Worm (Caenorhabditis elegans): ENCODE measurements around the gene far-7.

far-7 gene

DNA sequence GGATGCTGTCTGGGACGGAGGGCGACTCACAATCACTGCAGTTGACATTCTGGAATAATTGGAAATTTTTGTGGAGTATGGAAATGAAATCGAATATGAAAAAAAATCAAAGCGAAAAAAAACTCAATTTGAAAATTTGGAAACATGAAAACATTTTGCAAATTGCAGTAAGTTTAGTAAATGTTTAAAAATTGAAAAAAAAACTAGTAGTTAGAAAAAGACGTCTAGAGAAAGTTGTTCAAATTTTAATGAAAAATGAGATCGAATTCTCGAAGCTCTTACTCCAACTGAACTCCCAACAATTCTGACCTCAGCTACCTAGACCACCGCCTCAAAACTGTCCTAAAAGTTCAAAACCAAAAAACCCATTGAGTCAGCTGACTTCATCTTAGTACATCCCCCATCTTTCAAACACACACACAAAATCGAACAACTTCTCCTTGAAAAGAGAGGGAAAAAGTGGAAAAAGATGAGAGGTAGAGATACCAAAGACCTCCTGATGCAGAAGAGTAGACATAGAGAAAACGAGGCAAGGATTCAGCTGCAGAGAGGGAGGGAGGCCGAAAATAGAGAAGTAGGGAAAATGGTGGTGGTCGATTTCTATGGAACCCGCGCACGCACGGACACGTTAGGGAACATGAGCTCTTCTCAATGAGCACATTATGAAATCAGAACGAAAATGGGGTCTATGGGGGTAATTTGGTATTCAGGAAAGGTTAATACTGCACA, 3.6 kb downstream of the far-7 start, which contains the start of gene K01A2.10:
K01A2.10 (minus strand) TSS at position 51 of the 729 bp plus-strand sequence.
- no peak for TF ChIP-seq med-1 (GFP tag; optimal IDR thresholded peaks at IDR 0.05; ENCODE audit: insufficient read depth)
- TF ChIP-seq ref-1 (GFP tag; conservative IDR thresholded peaks at IDR 0.05), result no peak
- no peak for TF ChIP-seq ztf-29 (GFP tag; IDR thresholded peaks at IDR 0.05)
- no peak for TF ChIP-seq T22C8.4 (GFP tag; IDR thresholded peaks at IDR 0.05)
- TF ChIP-seq tab-1 (GFP tag; IDR thresholded peaks at IDR 0.05), result no peak
- TF ChIP-seq flt-1 (GFP tag; IDR thresholded peaks at IDR 0.05), result no peak
- no peak for TF ChIP-seq cog-1 (tag; optimal IDR thresholded peaks at IDR 0.05)
- no peak for TF ChIP-seq ztf-23 (GFP tag; IDR thresholded peaks at IDR 0.05)
- no peak for TF ChIP-seq klf-2 (GFP tag; conservative IDR thresholded peaks at IDR 0.05)

DNA sequence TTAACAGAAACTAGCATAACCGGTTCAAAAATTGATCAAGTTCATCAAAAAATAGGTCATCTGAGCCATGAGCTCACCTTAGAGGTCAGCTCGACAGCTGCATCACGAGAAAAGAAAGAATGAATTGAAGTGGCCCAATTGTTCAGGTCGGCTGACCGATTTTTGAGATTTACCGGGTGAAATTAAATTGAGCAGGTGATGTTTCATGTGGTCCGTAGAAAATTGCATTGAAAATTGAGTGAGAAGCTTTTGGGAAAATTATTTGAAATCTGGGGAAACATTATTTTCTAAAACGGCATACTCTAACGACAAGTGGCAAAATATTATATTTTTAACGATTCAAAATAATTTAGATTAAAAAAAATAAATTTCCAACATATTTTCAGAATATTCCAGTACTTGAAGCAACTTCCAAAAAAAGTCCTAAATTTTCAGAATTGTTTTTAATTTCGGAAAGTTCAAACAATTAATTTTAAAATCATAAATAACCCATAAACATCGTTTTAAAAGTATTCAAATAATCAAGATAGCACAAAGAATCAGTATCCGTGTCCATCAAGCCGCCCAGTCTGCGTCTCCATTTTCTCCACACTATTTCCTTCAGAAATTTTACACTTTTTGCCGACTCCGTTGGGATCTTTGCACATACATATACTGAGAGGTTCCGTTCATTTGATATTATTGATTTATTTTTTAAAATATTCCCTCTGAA, 6.2 kb downstream of the far-7 start, which contains the start of gene sgcb-1:
sgcb-1 (plus strand) TSS at position 662 of the 712 bp plus-strand sequence.
- TF ChIP-seq ztf-29 (GFP tag; IDR thresholded peaks at IDR 0.05) (no peak), T22C8.4 (GFP tag; IDR thresholded peaks at IDR 0.05) (no peak), ref-1 (GFP tag; conservative IDR thresholded peaks at IDR 0.05) (no peak), cog-1 (tag; optimal IDR thresholded peaks at IDR 0.05) (no peak), med-1 (GFP tag; optimal IDR thresholded peaks at IDR 0.05; ENCODE audit: insufficient read depth) (no peak), ztf-23 (GFP tag; IDR thresholded peaks at IDR 0.05) (no peak), tab-1 (GFP tag; IDR thresholded peaks at IDR 0.05) (no peak), flt-1 (GFP tag; IDR thresholded peaks at IDR 0.05) (no peak), klf-2 (GFP tag; conservative IDR thresholded peaks at IDR 0.05) (no peak)

DNA sequence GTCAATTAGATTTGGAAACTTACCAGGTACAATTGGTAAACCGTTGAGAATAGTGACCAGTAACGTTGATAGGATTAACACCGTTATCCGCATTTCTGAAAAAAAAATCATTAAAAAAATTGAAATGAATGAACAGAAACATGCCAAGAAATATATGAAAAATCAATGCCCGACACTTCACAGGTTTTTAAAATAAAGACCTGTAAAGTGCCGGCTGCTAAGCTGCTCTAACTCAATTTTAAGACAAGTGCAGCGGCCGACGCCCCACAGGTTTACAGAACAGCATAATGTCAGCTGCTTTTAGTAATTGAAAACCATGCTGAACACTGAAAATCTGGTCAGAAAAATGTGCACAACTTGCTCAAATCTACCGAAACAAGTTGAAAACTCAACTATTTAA, 12.8 kb downstream of the far-7 start, which contains the start of gene cbn-1:
cbn-1 (minus strand) TSS at position 101 of the 400 bp plus-strand sequence.
- TF ChIP-seq med-1 (GFP tag; optimal IDR thresholded peaks at IDR 0.05; ENCODE audit: insufficient read depth) (no peak), tab-1 (GFP tag; IDR thresholded peaks at IDR 0.05) (no peak), klf-2 (GFP tag; conservative IDR thresholded peaks at IDR 0.05) (no peak), T22C8.4 (GFP tag; IDR thresholded peaks at IDR 0.05) (no peak), flt-1 (GFP tag; IDR thresholded peaks at IDR 0.05) (no peak), cog-1 (tag; optimal IDR thresholded peaks at IDR 0.05) (no peak), ztf-29 (GFP tag; IDR thresholded peaks at IDR 0.05) (no peak)

DNA sequence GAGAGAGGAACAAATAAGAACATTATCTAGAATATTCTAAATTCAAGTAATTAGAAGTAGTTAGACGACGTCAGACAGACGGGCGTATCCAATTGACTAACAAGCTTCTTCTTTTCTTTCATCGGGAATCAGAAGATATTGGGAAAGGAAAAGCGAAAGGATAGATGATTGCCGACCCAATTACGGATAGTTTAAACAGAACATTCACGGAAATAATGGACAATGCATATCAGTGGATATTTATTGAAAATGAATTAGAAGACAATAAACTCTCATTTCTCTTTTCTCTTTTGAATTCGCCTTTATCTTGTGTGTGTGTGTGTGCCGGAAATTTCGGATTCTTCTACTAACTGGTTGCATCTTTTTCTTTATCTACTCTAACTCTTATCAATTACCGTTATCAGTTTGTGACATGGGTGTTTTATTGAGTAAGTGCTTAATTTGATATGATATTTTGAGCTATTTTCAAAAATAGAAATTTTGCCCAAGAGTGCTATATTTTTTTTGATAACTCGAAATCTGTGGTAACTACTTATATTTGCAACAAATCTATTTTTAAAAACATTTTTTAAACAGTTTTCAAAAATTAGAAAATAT, 14.4 kb downstream of the far-7 start:
- TF ChIP-seq ztf-23 (GFP tag; IDR thresholded peaks at IDR 0.05) (no peak), klf-2 (GFP tag; conservative IDR thresholded peaks at IDR 0.05) (no peak)

DNA sequence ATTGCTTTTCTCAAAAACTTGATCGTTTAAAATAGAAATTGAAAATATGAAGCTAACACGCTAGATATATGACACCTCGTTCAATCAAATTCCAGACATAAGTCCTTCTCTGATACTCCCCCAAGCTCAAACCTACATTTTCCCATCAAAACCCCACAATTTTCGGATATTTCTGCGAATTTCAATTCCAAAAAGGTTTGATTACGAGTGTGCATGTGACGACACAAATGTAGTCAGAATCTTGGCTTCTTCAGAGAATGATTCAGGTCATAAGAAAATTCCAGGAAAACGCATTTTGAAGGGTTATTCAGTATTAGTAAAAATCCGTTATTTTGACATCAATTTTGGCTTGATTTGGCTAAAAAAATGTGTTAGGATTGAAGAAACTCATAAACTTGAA, 15.2 kb downstream of the far-7 start:
- no peak for TF ChIP-seq T22C8.4 (GFP tag; IDR thresholded peaks at IDR 0.05)
- no peak for TF ChIP-seq klf-2 (GFP tag; conservative IDR thresholded peaks at IDR 0.05)
- no peak for TF ChIP-seq flt-1 (GFP tag; IDR thresholded peaks at IDR 0.05)

DNA sequence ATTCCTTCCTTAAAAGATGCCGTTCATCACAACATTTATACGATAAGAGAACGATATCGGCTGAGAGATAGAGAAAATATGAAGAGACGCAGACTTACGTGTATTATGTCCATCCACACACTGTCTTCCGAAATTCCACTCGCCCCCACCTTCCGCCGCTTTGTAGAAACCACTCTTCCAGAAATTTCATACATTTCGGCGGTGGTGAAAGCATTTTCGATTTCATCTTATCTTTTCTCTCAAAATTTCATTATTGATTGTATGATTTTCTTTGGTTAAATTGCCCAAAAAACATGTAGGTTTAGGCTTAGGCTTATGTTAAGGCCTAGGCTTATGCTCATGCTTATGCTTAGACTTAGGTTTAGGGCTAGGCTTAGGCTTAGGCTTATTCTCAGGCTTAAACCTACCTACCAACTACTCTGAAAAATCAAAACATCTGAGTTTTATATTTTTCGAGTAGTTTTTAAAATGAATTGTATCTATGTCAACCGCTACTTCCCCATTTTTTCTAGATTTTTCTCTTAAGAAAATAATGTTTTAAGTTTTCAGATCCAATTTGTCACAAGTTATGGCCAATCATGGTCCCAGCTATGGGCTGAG, 17.7 kb downstream of the far-7 start, which contains the start of gene cpn-2:
cpn-2 (plus strand) TSS at position 550 of the 600 bp plus-strand sequence.
- TF ChIP-seq ztf-23 (GFP tag; IDR thresholded peaks at IDR 0.05), result no peak
- no peak for TF ChIP-seq ref-1 (GFP tag; conservative IDR thresholded peaks at IDR 0.05)
- TF ChIP-seq flt-1 (GFP tag; IDR thresholded peaks at IDR 0.05), result no peak
- TF ChIP-seq cog-1 (tag; optimal IDR thresholded peaks at IDR 0.05), result no peak
- TF ChIP-seq T22C8.4 (GFP tag; IDR thresholded peaks at IDR 0.05), result no peak
- no peak for TF ChIP-seq med-1 (GFP tag; optimal IDR thresholded peaks at IDR 0.05; ENCODE audit: insufficient read depth)
- TF ChIP-seq ztf-29 (GFP tag; IDR thresholded peaks at IDR 0.05), result no peak
- TF ChIP-seq tab-1 (GFP tag; IDR thresholded peaks at IDR 0.05), result no peak
- TF ChIP-seq klf-2 (GFP tag; conservative IDR thresholded peaks at IDR 0.05), result no peak

DNA sequence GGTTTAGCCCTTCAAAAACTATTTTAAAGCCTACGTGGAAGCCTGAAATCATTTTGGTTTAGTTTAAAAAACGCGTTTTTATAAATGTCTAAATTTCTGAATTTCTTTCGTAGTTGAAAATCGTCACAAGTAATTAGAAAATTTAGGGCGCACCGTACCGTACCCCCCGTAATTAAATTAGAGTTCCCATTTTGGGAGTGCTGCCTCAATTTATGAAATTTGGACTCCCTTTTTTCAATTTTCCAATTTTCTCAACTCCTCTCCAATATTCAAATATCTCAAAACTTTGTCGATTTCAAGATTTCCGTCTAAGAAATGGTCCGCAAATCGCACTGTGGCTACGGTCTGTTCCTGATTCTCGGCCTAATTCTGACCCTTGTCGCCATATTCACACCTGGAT, 20.6 kb downstream of the far-7 start, which contains the start of gene clc-31:
clc-31 (plus strand) TSS at position 301 of the 400 bp plus-strand sequence.
- TF ChIP-seq ztf-23 (GFP tag; IDR thresholded peaks at IDR 0.05), result no peak
- TF ChIP-seq T22C8.4 (GFP tag; IDR thresholded peaks at IDR 0.05), result no peak
- no peak for TF ChIP-seq flt-1 (GFP tag; IDR thresholded peaks at IDR 0.05)
- TF ChIP-seq ztf-29 (GFP tag; IDR thresholded peaks at IDR 0.05), result no peak
- no peak for TF ChIP-seq tab-1 (GFP tag; IDR thresholded peaks at IDR 0.05)
- TF ChIP-seq ref-1 (GFP tag; conservative IDR thresholded peaks at IDR 0.05), result no peak
- no peak for TF ChIP-seq med-1 (GFP tag; optimal IDR thresholded peaks at IDR 0.05; ENCODE audit: insufficient read depth)

DNA sequence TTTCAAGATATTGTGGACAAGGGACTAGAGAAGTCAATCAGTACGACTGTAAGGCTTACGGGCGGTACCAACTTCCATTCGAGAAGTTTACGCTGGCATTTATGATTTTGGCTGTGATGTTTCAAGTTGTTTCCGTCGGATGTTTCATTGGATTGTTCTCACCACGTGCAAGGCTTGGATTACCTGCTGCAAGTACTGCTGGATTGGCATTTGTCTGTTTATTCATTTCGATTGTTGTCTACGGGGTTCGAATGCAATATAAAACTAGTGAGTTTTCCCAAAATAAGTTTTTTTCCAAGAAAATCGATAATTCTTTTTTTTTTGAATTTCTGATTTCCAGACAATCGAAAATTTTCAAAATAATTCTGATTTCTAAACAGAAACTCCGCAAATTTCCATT, 21.1 kb downstream of the far-7 start:
- TF ChIP-seq cog-1 (tag; optimal IDR thresholded peaks at IDR 0.05) (no peak), ztf-29 (GFP tag; IDR thresholded peaks at IDR 0.05) (no peak), T22C8.4 (GFP tag; IDR thresholded peaks at IDR 0.05) (no peak), klf-2 (GFP tag; conservative IDR thresholded peaks at IDR 0.05) (no peak), tab-1 (GFP tag; IDR thresholded peaks at IDR 0.05) (no peak), flt-1 (GFP tag; IDR thresholded peaks at IDR 0.05) (no peak), med-1 (GFP tag; optimal IDR thresholded peaks at IDR 0.05; ENCODE audit: insufficient read depth) (no peak), ztf-23 (GFP tag; IDR thresholded peaks at IDR 0.05) (no peak), ref-1 (GFP tag; conservative IDR thresholded peaks at IDR 0.05) (no peak)

DNA sequence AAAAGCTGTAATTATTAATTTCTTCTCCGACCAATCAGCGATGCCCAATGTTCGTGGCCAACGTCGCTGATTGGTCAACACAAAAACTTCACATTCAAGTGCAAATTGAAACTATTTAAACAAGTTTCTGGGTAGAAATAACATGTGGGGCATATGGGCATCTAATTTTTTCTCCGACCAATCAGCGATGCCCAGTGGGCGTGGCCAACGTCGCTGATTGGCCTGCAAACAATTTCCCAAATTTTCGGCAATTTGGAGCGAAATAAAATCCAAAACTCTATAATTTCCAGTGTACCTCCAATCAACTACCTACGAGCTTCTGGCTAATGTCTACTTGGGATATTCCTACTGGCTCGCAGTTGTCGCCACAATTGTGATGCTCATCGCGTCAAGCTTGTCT, 21.7 kb downstream of the far-7 start:
- TF ChIP-seq ztf-23 (GFP tag; IDR thresholded peaks at IDR 0.05), result no peak

Data from whole organism, midembryonic.